Fruit fly (Drosophila melanogaster): ENCODE results near the gene Rab11.

The Rab11 gene

dm6 chr3R:21151090-21151870, 40.1 kb downstream of the Rab11 start (continued):
- TF ChIP-seq bigmax (GFP tag; optimal IDR thresholded peaks at IDR 0.05) = no peak
- no peak for TF ChIP-seq CG1792 (GFP tag; optimal IDR thresholded peaks at IDR 0.05)
- TF ChIP-seq CoRest (tag; optimal IDR thresholded peaks at IDR 0.05) = peak; percentile 69
- TF ChIP-seq tll (GFP tag; optimal IDR thresholded peaks at IDR 0.05) = no peak
- no peak for TF ChIP-seq CG16779 (GFP tag; IDR thresholded peaks at IDR 0.05)
- no peak for TF ChIP-seq CG15073 (GFP tag; optimal IDR thresholded peaks at IDR 0.05)
- peak; percentile 46 for TF ChIP-seq CG17829 (tag; optimal IDR thresholded peaks at IDR 0.05)
- no peak for TF ChIP-seq CG1024 (GFP tag; IDR thresholded peaks at IDR 0.05)
- no peak for TF ChIP-seq Kr (GFP tag; optimal IDR thresholded peaks at IDR 0.05)
- no peak for TF ChIP-seq CG17802 (tag; optimal IDR thresholded peaks at IDR 0.05)
- no peak for TF ChIP-seq CG2202 (tag; optimal IDR thresholded peaks at IDR 0.05)
- no peak for TF ChIP-seq CG12744 (GFP tag; optimal IDR thresholded peaks at IDR 0.05)
- TF ChIP-seq jumu (GFP tag; optimal IDR thresholded peaks at IDR 0.05) = no peak
- 0 out of 2 replicates have a peak, but pooled peaks have one; percentile 36 for TF ChIP-seq CG17612 (GFP tag; IDR thresholded peaks at IDR 0.05)
- TF ChIP-seq CG8765 (GFP tag; IDR thresholded peaks at IDR 0.05) = no peak
- peak; percentile 80 for TF ChIP-seq CG2678 (tag; optimal IDR thresholded peaks at IDR 0.05)
- TF ChIP-seq grau (tag; optimal IDR thresholded peaks at IDR 0.05) = peak; percentile 76
- peak; percentile 4 for TF ChIP-seq nerfin-1 (tag; optimal IDR thresholded peaks at IDR 0.05)
- peak; percentile 27; the same call in 1 of the 3 replicates for TF ChIP-seq Mrtf (GFP tag; IDR thresholded peaks at IDR 0.05)
- peak; percentile 46 for TF ChIP-seq CG15514 (GFP tag; optimal IDR thresholded peaks at IDR 0.05)
- TF ChIP-seq Oaz (GFP tag; IDR thresholded peaks at IDR 0.05) = no peak
- no peak for TF ChIP-seq Opbp (GFP tag; IDR thresholded peaks at IDR 0.05; ENCODE audit: partially characterized antibody)
- peak; percentile 31 for TF ChIP-seq HmgZ (tag; optimal IDR thresholded peaks at IDR 0.05)
- no peak for TF ChIP-seq CG6272 (GFP tag; IDR thresholded peaks at IDR 0.05)
- no peak for TF ChIP-seq Sry-β (GFP tag; optimal IDR thresholded peaks at IDR 0.05)
- peak; percentile 9 for TF ChIP-seq CG18619 (GFP tag; optimal IDR thresholded peaks at IDR 0.05)
- no peak for TF ChIP-seq CG11456 (GFP tag; IDR thresholded peaks at IDR 0.05)
- peak; percentile 44 for TF ChIP-seq tap (tag; optimal IDR thresholded peaks at IDR 0.05)
- TF ChIP-seq CG16863 (GFP tag; optimal IDR thresholded peaks at IDR 0.05) = peak; percentile 6
- no peak for TF ChIP-seq ro (GFP tag; IDR thresholded peaks at IDR 0.05)
- no peak for TF ChIP-seq CG10565 (GFP tag; optimal IDR thresholded peaks at IDR 0.05)
- peak; percentile 12 for TF ChIP-seq nmo (GFP tag; optimal IDR thresholded peaks at IDR 0.05)
- no peak for TF ChIP-seq tup (GFP tag; optimal IDR thresholded peaks at IDR 0.05)
- peak; percentile 39; the same call in 1 of the 2 replicates for TF ChIP-seq MBD-R2 (GFP tag; IDR thresholded peaks at IDR 0.05)
- TF ChIP-seq CG11723 (GFP tag; optimal IDR thresholded peaks at IDR 0.05) = no peak
- 0 out of 2 replicates have a peak, but pooled peaks have one; percentile 41 for TF ChIP-seq CG14441 (GFP tag; IDR thresholded peaks at IDR 0.05)
- no peak for TF ChIP-seq dm (GFP tag; optimal IDR thresholded peaks at IDR 0.05)
- no peak for TF ChIP-seq CG15479 (GFP tag; optimal IDR thresholded peaks at IDR 0.05)
- peak; percentile 67 for TF ChIP-seq CG11695 (GFP tag; IDR thresholded peaks at IDR 0.05)
- TF ChIP-seq kni (GFP tag; optimal IDR thresholded peaks at IDR 0.05) = no peak
- peak; percentile 56 for TF ChIP-seq CG31441 (GFP tag; IDR thresholded peaks at IDR 0.05)
- peak; percentile 76 for TF ChIP-seq row (GFP tag; IDR thresholded peaks at IDR 0.05)
- peak in 1 of 2 experiments; percentile 56 for TF ChIP-seq bsh (GFP tag; optimal IDR thresholded peaks at IDR 0.05)
- TF ChIP-seq CG12071 (GFP tag; optimal IDR thresholded peaks at IDR 0.05) = peak; percentile 50
- peak; percentile 53; the same call in 1 of the 2 replicates for TF ChIP-seq CG6689 (GFP tag; IDR thresholded peaks at IDR 0.05)
- no peak for TF ChIP-seq CG1647 (GFP tag; optimal IDR thresholded peaks at IDR 0.05)
- peak; percentile 62; the same call in 2 of the 3 replicates for TF ChIP-seq tgo (GFP tag; IDR thresholded peaks at IDR 0.05)
- TF ChIP-seq Ravus (GFP tag; IDR thresholded peaks at IDR 0.05) = no peak; the same call in 1 of the 2 replicates
- TF ChIP-seq CG12104 (GFP tag; optimal IDR thresholded peaks at IDR 0.05) = no peak

All from whole organism, embryonic.